Worm (Caenorhabditis elegans) whole organism, L4 larva: ENCODE measurements around the gene ZK829.3.

Experiments used
- fkh-10 ChIP-seq: fragments of 150-350 bp; optimal IDR thresholded peaks from 2 replicates; lab custom pipeline; 2014; ENCODE audit warnings: missing biosample characterization, missing genetic modification reagents, missing genetic modification characterization
- mdl-1 ChIP-seq, 2 experiments: fragments of 150-350 bp in 1 of 2; sonication (generic microtip) in 1 of 2; optimal IDR thresholded peaks; 2 replicates each; lab custom pipeline; 2014 to 2017; ENCODE audit warnings: missing biosample characterization in 2 of 2, missing genetic modification characterization in 2 of 2
- nhr-11 ChIP-seq: fragments of 150-350 bp; optimal IDR thresholded peaks from 2 replicates; lab custom pipeline; 2014; ENCODE audit warnings: missing biosample characterization, missing genetic modification characterization
- nhr-28 ChIP-seq: fragments of 150-350 bp; optimal IDR thresholded peaks from 2 replicates; lab custom pipeline; 2014; ENCODE audit warnings: missing biosample characterization, missing genetic modification characterization
- nhr-76 ChIP-seq: fragments of 150-350 bp; optimal IDR thresholded peaks from 2 replicates; lab custom pipeline; 2014; ENCODE audit warnings: missing biosample characterization, missing genetic modification characterization
- snpc-1.2 ChIP-seq: fragments of 200-800 bp; sonication (Bioruptor generic); IDR thresholded peaks from 2 replicates; pipeline ENCODE4 v1.3.6; 2022; ENCODE audit warnings: missing genetic modification reagents, missing genetic modification characterization, missing compliant biosample characterization

- peak; percentile 42 for TF ChIP-seq nhr-28 (tag; lab: Kevin White, UChicago)
- TF ChIP-seq nhr-11 (tag; lab: Kevin White, UChicago), result no peak
- TF ChIP-seq mdl-1 (tag; optimal IDR thresholded peaks at IDR 0.05; lab: Kevin White, UChicago), result no peak
- TF ChIP-seq nhr-76 (tag; lab: Kevin White, UChicago), result no peak
- TF ChIP-seq fkh-10 (GFP tag; lab: Kevin White, UChicago), result no peak
- no peak for TF ChIP-seq snpc-1.2 (GFP tag; lab: Robert Waterston, UW)
Measured at ce11 chrIV:11899358-11899757, 46.2 kb downstream of the ZK829.3 start, which contains the start of gene nhr-43.
